Worm (Caenorhabditis elegans): ENCODE data around the gene F19G12.3.

F19G12.3 gene

ce11 chrX:1389382-1389983, 35.1 kb upstream of the F19G12.3 start:
- TF ChIP-seq ceh-82 (tag; optimal IDR thresholded peaks at IDR 0.05), result peak; percentile 65 to 88 (median 82)
- TF ChIP-seq swsn-7 (tag; optimal IDR thresholded peaks at IDR 0.05), result peak; percentile 88
- TF ChIP-seq elt-3 (tag; optimal IDR thresholded peaks at IDR 0.05), result peak in 4 of 6 experiments; percentile 46 to 94 (median 68)
- TF ChIP-seq tbx-2 (tag; optimal IDR thresholded peaks at IDR 0.05), result peak; percentile 89
- peak; percentile 82 to 86 for TF ChIP-seq lsy-2 (tag; optimal IDR thresholded peaks at IDR 0.05)
- peak; percentile 87 for TF ChIP-seq ceh-88 (GFP tag; IDR thresholded peaks at IDR 0.05)
- TF ChIP-seq unc-30 (tag; optimal IDR thresholded peaks at IDR 0.05), result no peak
- TF ChIP-seq nhr-85 (tag), result peak; percentile 87
- TF ChIP-seq unc-98 (GFP tag; IDR thresholded peaks at IDR 0.05), result peak; percentile 47
- peak; percentile 91 for TF ChIP-seq nhr-71 (tag; optimal IDR thresholded peaks at IDR 0.05)
- TF ChIP-seq egl-13 (tag; optimal IDR thresholded peaks at IDR 0.05), result peak; percentile 79
- no peak for TF ChIP-seq blmp-1 (tag; optimal IDR thresholded peaks at IDR 0.05)
- TF ChIP-seq fkh-8 (tag; optimal IDR thresholded peaks at IDR 0.05), result peak; percentile 93
- TF ChIP-seq F16B12.6 (tag; optimal IDR thresholded peaks at IDR 0.05), result no peak
- TF ChIP-seq zip-4 (GFP tag; optimal IDR thresholded peaks at IDR 0.05), result peak; percentile 79
- TF ChIP-seq hpl-2 (GFP tag; optimal IDR thresholded peaks at IDR 0.05), result peak; percentile 84
- peak; percentile 69 for TF ChIP-seq snpc-4 (tag; optimal IDR thresholded peaks at IDR 0.05)
- peak; percentile 92 for TF ChIP-seq nhr-20 (tag; optimal IDR thresholded peaks at IDR 0.05)
- TF ChIP-seq C34B4.2 (tag; optimal IDR thresholded peaks at IDR 0.05), result no peak
- peak; percentile 99 for TF ChIP-seq dsc-1 (tag; optimal IDR thresholded peaks at IDR 0.05)
- TF ChIP-seq nhr-11 (tag; optimal IDR thresholded peaks at IDR 0.05), result peak; percentile 96
- TF ChIP-seq pqm-1 (tag; optimal IDR thresholded peaks at IDR 0.05), result no peak
- peak; percentile 35 to 74 for TF ChIP-seq ztf-11 (tag; optimal IDR thresholded peaks at IDR 0.05)
- TF ChIP-seq lin-14 (GFP tag; optimal IDR thresholded peaks at IDR 0.05), result peak; percentile 82
- TF ChIP-seq efl-1 (optimal IDR thresholded peaks at IDR 0.05), result peak; percentile 68
- TF ChIP-seq efl-1 (GFP tag; optimal IDR thresholded peaks at IDR 0.05 in 1 of 2), result peak; percentile 1 to 92
- TF ChIP-seq ets-5 (GFP tag; IDR thresholded peaks at IDR 0.05), result no peak
- TF ChIP-seq C04F5.9 (tag; optimal IDR thresholded peaks at IDR 0.05), result peak; percentile 62
- TF ChIP-seq aha-1 (tag; optimal IDR thresholded peaks at IDR 0.05), result no peak
- no peak for TF ChIP-seq ceh-63 (GFP tag; optimal IDR thresholded peaks at IDR 0.05)
- no peak for TF ChIP-seq ceh-90 (tag; optimal IDR thresholded peaks at IDR 0.05)
- TF ChIP-seq elt-2 (tag; optimal IDR thresholded peaks at IDR 0.05), result peak; percentile 64
- peak; percentile 85 for TF ChIP-seq lir-3 (tag; optimal IDR thresholded peaks at IDR 0.05; ENCODE audit: poor library complexity)
- TF ChIP-seq nhr-12 (tag; optimal IDR thresholded peaks at IDR 0.05), result no peak
- TF ChIP-seq nhr-19 (GFP tag; conservative IDR thresholded peaks at IDR 0.05), result peak; percentile 91
- peak; percentile 55 to 83 for TF ChIP-seq lin-35 (GFP tag; optimal IDR thresholded peaks at IDR 0.05)
- TF ChIP-seq ama-1 (optimal IDR thresholded peaks at IDR 0.05), result no peak
- TF ChIP-seq nhr-76 (tag; optimal IDR thresholded peaks at IDR 0.05), result no peak
- no peak for TF ChIP-seq alr-1 (tag; optimal IDR thresholded peaks at IDR 0.05; ENCODE audit: borderline replicate concordance)
- peak; percentile 62 for TF ChIP-seq efl-3 (GFP tag; optimal IDR thresholded peaks at IDR 0.05)
- no peak for TF ChIP-seq hlh-4 (tag; optimal IDR thresholded peaks at IDR 0.05)
- TF ChIP-seq fos-1 (tag; optimal IDR thresholded peaks at IDR 0.05), result peak; percentile 91
- peak; percentile 65 for TF ChIP-seq sup-37 (GFP tag; optimal IDR thresholded peaks at IDR 0.05)
- peak in 1 of 2 experiments; percentile 49 for TF ChIP-seq egl-27 (tag; optimal IDR thresholded peaks at IDR 0.05)
- peak; percentile 9 to 43 (median 19) for TF ChIP-seq dpl-1 (GFP tag; optimal IDR thresholded peaks at IDR 0.05)
- TF ChIP-seq jun-1 (tag; optimal IDR thresholded peaks at IDR 0.05), result peak; percentile 97
- TF ChIP-seq vab-15 (tag; optimal IDR thresholded peaks at IDR 0.05), result peak; percentile 89
- TF ChIP-seq nhr-47 (tag; optimal IDR thresholded peaks at IDR 0.05), result peak; percentile 98
- no peak for TF ChIP-seq Y116A8C.19 (tag; optimal IDR thresholded peaks at IDR 0.05; ENCODE audit: borderline replicate concordance)
- TF ChIP-seq nhr-237 (tag; optimal IDR thresholded peaks at IDR 0.05), result peak; percentile 83
- TF ChIP-seq grh-1 (GFP tag; IDR thresholded peaks at IDR 0.05), result peak; percentile 75
- TF ChIP-seq snu-23 (GFP tag; optimal IDR thresholded peaks at IDR 0.05), result peak; percentile 98

Data from whole organism, L1 larva.